Fruit fly (Drosophila melanogaster): Measurements from ENCODE around the gene RhoGAP92B.

The RhoGAP92B gene

dm6 chr3R:19875118-19875887 is 29.7 kb upstream of the RhoGAP92B start, which contains the start of gene Mrp5 (continued):
- TF ChIP-seq exex (tag; optimal IDR thresholded peaks at IDR 0.05) (peak; percentile 10), CG14050 (GFP tag; IDR thresholded peaks at IDR 0.05) (peak; percentile 18; the same call in 1 of the 3 replicates), CrebB (tag; optimal IDR thresholded peaks at IDR 0.05) (peak; percentile 21), CG8359 (GFP tag; optimal IDR thresholded peaks at IDR 0.05; ENCODE audit: borderline replicate concordance) (peak; percentile 7), CG6854 (GFP tag; optimal IDR thresholded peaks at IDR 0.05) (peak; percentile 12), sob (GFP tag; IDR thresholded peaks at IDR 0.05) (peak; percentile 63), Xrp1 (GFP tag; IDR thresholded peaks at IDR 0.05) (peak; percentile 64), CG7556 (GFP tag; optimal IDR thresholded peaks at IDR 0.05) (peak; percentile 42), CG17568 (GFP tag; optimal IDR thresholded peaks at IDR 0.05) (peak; percentile 29), CG18262 (tag; optimal IDR thresholded peaks at IDR 0.05) (peak; percentile 31), CG17829 (tag; optimal IDR thresholded peaks at IDR 0.05) (peak; percentile 20), Fer3 (tag; optimal IDR thresholded peaks at IDR 0.05) (peak; percentile 15), CG8944 (GFP tag; optimal IDR thresholded peaks at IDR 0.05) (no peak), CG2889 (GFP tag; IDR thresholded peaks at IDR 0.05) (no peak), C15 (GFP tag; IDR thresholded peaks at IDR 0.05) (0 out of 3 replicates have a peak, but pooled peaks have one; percentile 47), Trl (optimal IDR thresholded peaks at IDR 0.05) (peak; percentile 69 to 71), Trl (GFP tag; optimal IDR thresholded peaks at IDR 0.05) (no peak), CG31224 (GFP tag; IDR thresholded peaks at IDR 0.05) (peak; percentile 47), CG32767 (GFP tag; IDR thresholded peaks at IDR 0.05) (no peak), Nf-YB (GFP tag; optimal IDR thresholded peaks at IDR 0.05) (peak; percentile 4), Doc3 (GFP tag; IDR thresholded peaks at IDR 0.05; ENCODE audit: partially characterized antibody) (no peak), lab (GFP tag; optimal IDR thresholded peaks at IDR 0.05) (peak; percentile 36), B-H1 (GFP tag; IDR thresholded peaks at IDR 0.05) (peak; percentile 40; the same call in 2 of the 3 replicates), CG15073 (GFP tag; optimal IDR thresholded peaks at IDR 0.05) (no peak), CG13296 (GFP tag; optimal IDR thresholded peaks at IDR 0.05) (peak; percentile 24), CG9727 (GFP tag; optimal IDR thresholded peaks at IDR 0.05) (no peak), Sox102F (GFP tag; optimal IDR thresholded peaks at IDR 0.05) (peak; percentile 36), CG8765 (GFP tag; IDR thresholded peaks at IDR 0.05) (0 out of 2 replicates have a peak, but pooled peaks have one; percentile 35), CG30403 (GFP tag; optimal IDR thresholded peaks at IDR 0.05) (peak; percentile 40), pzg (GFP tag; optimal IDR thresholded peaks at IDR 0.05) (peak; percentile 8), Jarid2 (GFP tag; optimal IDR thresholded peaks at IDR 0.05) (peak; percentile 52), CG13775 (GFP tag; optimal IDR thresholded peaks at IDR 0.05) (peak; percentile 51), sima (GFP tag; optimal IDR thresholded peaks at IDR 0.05) (no peak), Fer1 (GFP tag; optimal IDR thresholded peaks at IDR 0.05) (peak; percentile 11), CG10366 (GFP tag; IDR thresholded peaks at IDR 0.05) (peak; percentile 69), Rx (GFP tag; IDR thresholded peaks at IDR 0.05) (peak; percentile 53), HHEX (GFP tag; optimal IDR thresholded peaks at IDR 0.05) (peak; percentile 6), CG12769 (tag; optimal IDR thresholded peaks at IDR 0.05) (peak; percentile 28), Hsf (GFP tag; optimal IDR thresholded peaks at IDR 0.05) (peak; percentile 7), CG4820 (GFP tag; optimal IDR thresholded peaks at IDR 0.05) (peak; percentile 9), ara (GFP tag; IDR thresholded peaks at IDR 0.05) (0 out of 2 replicates have a peak, but pooled peaks have one; percentile 6), HLH4C (GFP tag; IDR thresholded peaks at IDR 0.05; ENCODE audit: partially characterized antibody) (0 out of 3 replicates have a peak, but pooled peaks have one; percentile 46), Hr3 (GFP tag; optimal IDR thresholded peaks at IDR 0.05) (peak; percentile 17), aop (GFP tag; IDR thresholded peaks at IDR 0.05) (peak; percentile 49; the same call in 1 of the 2 replicates), row (GFP tag; IDR thresholded peaks at IDR 0.05) (peak; percentile 89), CG18599 (GFP tag; optimal IDR thresholded peaks at IDR 0.05) (peak; percentile 36), CG10274 (GFP tag; optimal IDR thresholded peaks at IDR 0.05) (no peak), CG10654 (GFP tag; optimal IDR thresholded peaks at IDR 0.05) (peak; percentile 14), PHDP (tag; optimal IDR thresholded peaks at IDR 0.05) (peak; percentile 31)

All from whole organism, embryonic.